Worm (Caenorhabditis elegans) whole organism, L1 larva: Measurements from ENCODE around the gene Y59H11AM.1.

Experiments
- aly-2 ChIP-seq: fragments of 150-350 bp; optimal IDR thresholded peaks from 2 replicates; lab custom pipeline; 2014; ENCODE audit warnings: missing biosample characterization, missing genetic modification characterization
- ceh-8 ChIP-seq: fragments of 200-800 bp; sonication (Bioruptor generic); optimal IDR thresholded peaks from 2 replicates; lab custom pipeline; 2018; ENCODE audit warnings: mild to moderate bottlenecking, missing genetic modification characterization, moderate library complexity, missing compliant biosample characterization
- efl-3 ChIP-seq: fragments of 200-800 bp; sonication (Bioruptor generic); optimal IDR thresholded peaks from 2 replicates; lab custom pipeline; 2018; ENCODE audit warnings: mild to moderate bottlenecking, missing genetic modification characterization, missing compliant biosample characterization
- jun-1 ChIP-seq: fragments of 150-350 bp; optimal IDR thresholded peaks from 2 replicates; lab custom pipeline; 2014; ENCODE audit warnings: missing biosample characterization, missing genetic modification reagents, missing genetic modification characterization
- lin-35 ChIP-seq, 2 experiments: fragments of 150-350 bp; optimal IDR thresholded peaks; 2 replicates each; lab custom pipeline; 2014; ENCODE audit warnings: missing biosample characterization in 2 of 2, missing genetic modification characterization in 2 of 2, missing genetic modification reagents in 2 of 2
- nhr-20 ChIP-seq: sonication (generic microtip); optimal IDR thresholded peaks from 2 replicates; lab custom pipeline; 2016; ENCODE audit warnings: mild to moderate bottlenecking, missing genetic modification characterization, missing compliant biosample characterization
- nhr-28 ChIP-seq: fragments of 150-350 bp; optimal IDR thresholded peaks from 2 replicates; lab custom pipeline; 2014; ENCODE audit warnings: missing biosample characterization, missing genetic modification characterization
- nhr-90 ChIP-seq: sonication (generic microtip); optimal IDR thresholded peaks from 2 replicates; lab custom pipeline; 2016; ENCODE audit warnings: mild to moderate bottlenecking, missing genetic modification characterization, missing compliant biosample characterization; ENCODE audit not compliant: poor library complexity
- pag-3 ChIP-seq: sonication (generic microtip); optimal IDR thresholded peaks from 2 replicates; lab custom pipeline; 2017; ENCODE audit warnings: missing genetic modification characterization, mild to moderate bottlenecking, missing compliant biosample characterization, antibody characterized with exemption, borderline replicate concordance; ENCODE audit not compliant: insufficient read depth
- tbx-2 ChIP-seq: sonication (generic microtip); optimal IDR thresholded peaks from 2 replicates; lab custom pipeline; 2016; ENCODE audit warnings: missing genetic modification characterization, missing compliant biosample characterization
- ztf-4 ChIP-seq: fragments of 150-350 bp; optimal IDR thresholded peaks from 2 replicates; lab custom pipeline; 2014; ENCODE audit warnings: missing biosample characterization, missing genetic modification characterization

- TF ChIP-seq nhr-20 (tag; lab: Kevin White, UChicago) (no peak), ztf-4 (tag; lab: Kevin White, UChicago) (no peak), ceh-8 (GFP tag; lab: Kevin White, UChicago) (no peak), aly-2 (tag; lab: Kevin White, UChicago) (no peak), efl-3 (GFP tag; lab: Kevin White, UChicago) (no peak), pag-3 (tag; lab: Kevin White, UChicago) (no peak), nhr-28 (no peak), lin-35 (GFP tag; optimal IDR thresholded peaks at IDR 0.05; lab: Kevin White, UChicago) (no peak), nhr-90 (tag; lab: Kevin White, UChicago) (no peak), jun-1 (tag; lab: Kevin White, UChicago) (no peak), tbx-2 (no peak)
Observed at ce11 chrIV:8539645-8540044, 31.6 kb upstream of the Y59H11AM.1 start.
